Worm (Caenorhabditis elegans) whole organism, L4 larva: ENCODE results near the gene srj-9.

Experiments used
- ceh-28 ChIP-seq: fragments of 150-350 bp; optimal IDR thresholded peaks from 2 replicates; lab custom pipeline; 2014; ENCODE audit warnings: missing biosample characterization, missing genetic modification reagents, missing genetic modification characterization
- ctbp-1 ChIP-seq: fragments of 200-800 bp; sonication (Bioruptor generic); IDR thresholded peaks from 2 replicates; pipeline ENCODE4 v1.3.6; 2022; ENCODE audit warnings: missing genetic modification reagents, missing genetic modification characterization, missing compliant biosample characterization
- hif-1 ChIP-seq, 2 experiments: sonication (generic microtip); optimal IDR thresholded peaks; 2 replicates each; lab custom pipeline; 2016 to 2017; ENCODE audit warnings: missing compliant biosample characterization in 2 of 2, missing genetic modification characterization in 2 of 2, missing genetic modification reagents in 2 of 2, missing genotype in 2 of 2, mild to moderate bottlenecking in 1 of 2
- lsy-2 ChIP-seq, 2 experiments: fragments of 150-350 bp in 1 of 2; sonication (generic microtip) in 1 of 2; optimal IDR thresholded peaks; 2 replicates each; lab custom pipeline; 2014 to 2017; ENCODE audit warnings: missing biosample characterization in 2 of 2, missing genetic modification characterization in 2 of 2
- nhr-10 ChIP-seq: fragments of 150-350 bp; optimal IDR thresholded peaks from 2 replicates; lab custom pipeline; 2014; ENCODE audit warnings: missing biosample characterization, missing genetic modification characterization
- unc-62 ChIP-seq, 3 experiments: fragments of 150-350 bp in 1 of 3; sonication (generic microtip); optimal IDR thresholded peaks in 2 of 3; peaks in 1 of 3; 1 replicate in 1 of 3; 2 replicates in 2 of 3; lab custom pipeline; 2014 to 2017; ENCODE audit warnings: missing biosample characterization in 3 of 3, missing genetic modification characterization in 3 of 3, missing genetic modification reagents in 3 of 3, missing genotype in 1 of 3
- zfp-3 ChIP-seq: fragments of 200-800 bp; sonication (Bioruptor generic); conservative IDR thresholded peaks from 2 replicates; pipeline ENCODE4 v1.3.6; 2022; ENCODE audit warnings: missing genetic modification reagents, missing genetic modification characterization, missing compliant biosample characterization

DNA sequence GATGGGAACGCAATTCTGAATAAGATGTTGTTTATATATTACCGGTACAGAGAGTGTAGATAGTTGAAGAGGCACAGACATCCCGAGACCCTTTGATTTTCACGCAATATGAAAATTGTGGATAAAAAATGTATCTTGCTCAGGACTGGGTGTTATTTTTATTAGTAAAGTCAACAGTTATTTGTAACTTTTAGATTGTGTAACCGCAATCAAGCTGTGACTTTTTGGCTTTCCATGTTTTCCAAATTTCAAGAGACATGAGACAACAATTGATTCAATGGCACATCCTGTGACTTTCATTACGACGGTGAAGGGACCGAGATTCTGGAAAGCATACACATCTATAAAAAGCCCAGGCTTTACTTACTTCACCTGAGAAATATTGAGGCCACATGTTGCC is 44.5 kb downstream of the srj-9 start:
- TF ChIP-seq hif-1 (tag; optimal IDR thresholded peaks at IDR 0.05; lab: Kevin White, UChicago) (no peak), lsy-2 (tag; optimal IDR thresholded peaks at IDR 0.05; lab: Kevin White, UChicago) (no peak), nhr-10 (tag; lab: Kevin White, UChicago) (no peak), zfp-3 (GFP tag; lab: Robert Waterston, UW) (no peak), unc-62 (GFP tag; optimal IDR thresholded peaks at IDR 0.05 in 1 of 2; lab: Kevin White, UChicago) (peak in 1 of 2 experiments; percentile 97), unc-62 (tag; optimal IDR thresholded peaks at IDR 0.05; lab: Kevin White, UChicago) (no peak), ctbp-1 (no peak), ceh-28 (no peak)
